Worm (Caenorhabditis elegans): Measurements from ENCODE around the gene trmt-10C.2.

The trmt-10C.2 gene

DNA sequence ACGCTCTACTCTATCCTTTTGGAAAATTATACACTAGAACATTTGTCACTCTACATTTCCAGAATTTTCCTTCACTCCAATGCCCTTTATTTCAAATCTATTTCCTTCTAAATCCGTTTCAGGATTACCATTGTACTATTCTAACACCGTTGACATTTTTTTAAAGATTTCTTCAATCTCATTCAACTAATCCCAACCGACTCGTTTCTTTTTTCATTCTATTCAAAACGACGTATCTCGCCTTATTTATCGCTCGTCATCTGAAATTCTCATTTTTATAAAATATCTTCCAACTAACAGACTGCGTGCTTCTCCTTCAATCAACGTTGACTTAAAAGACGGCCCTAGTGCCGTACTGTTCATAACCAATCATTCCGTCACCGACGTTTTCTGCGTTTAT lies 7.0 kb downstream of the trmt-10C.2 start, which contains the start of gene akap-1:
Gene akap-1 (plus strand): TSS at position 301 of the 400 bp plus-strand sequence.
- TF ChIP-seq lsy-2 (tag; optimal IDR thresholded peaks at IDR 0.05), result no peak

DNA sequence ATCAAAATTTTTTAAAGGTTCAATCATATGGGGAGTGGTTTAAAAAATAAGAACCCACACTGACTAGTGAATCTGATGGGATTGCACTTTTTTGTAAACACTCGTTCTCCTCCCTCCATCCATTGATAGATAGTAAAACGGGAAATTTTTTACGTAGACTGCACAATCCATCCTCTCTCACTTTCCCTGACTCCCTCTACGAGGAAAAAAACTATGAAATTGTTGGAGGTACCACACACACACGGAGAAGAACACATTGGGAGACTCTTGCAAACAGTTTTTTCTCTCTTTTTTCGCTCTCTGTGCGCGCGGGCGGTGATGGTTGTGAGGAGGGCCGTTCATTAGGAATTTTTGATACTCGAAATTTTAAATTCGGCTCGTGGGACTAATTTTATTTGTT lies 9.3 kb downstream of the trmt-10C.2 start:
- TF ChIP-seq mab-5 (tag; optimal IDR thresholded peaks at IDR 0.05), result no peak
- peak; percentile 8 for TF ChIP-seq nhr-129 (tag; optimal IDR thresholded peaks at IDR 0.05)
- no peak for TF ChIP-seq dmd-4 (tag; optimal IDR thresholded peaks at IDR 0.05)
- TF ChIP-seq unc-55 (GFP tag; optimal IDR thresholded peaks at IDR 0.05), result peak; percentile 65

DNA sequence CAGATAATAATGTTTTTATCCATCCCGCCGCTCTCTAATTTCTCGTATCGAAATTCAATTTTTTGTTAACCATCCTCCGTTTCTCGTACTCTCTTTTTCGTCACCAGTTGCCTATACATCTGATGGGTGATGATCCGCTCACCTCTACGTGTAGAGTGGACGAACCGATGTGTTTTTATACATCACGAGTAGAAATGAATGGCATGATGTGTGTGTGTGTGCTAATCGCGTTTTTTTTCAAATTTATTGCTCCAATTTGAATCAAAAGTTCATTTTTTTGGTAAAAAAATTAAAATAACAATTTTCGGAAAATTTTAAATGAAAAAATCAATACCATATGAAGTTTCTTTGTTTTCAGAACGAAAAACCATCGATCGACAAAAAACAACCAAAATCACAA lies 9.9 kb downstream of the trmt-10C.2 start:
- peak; percentile 19 for TF ChIP-seq nhr-129 (tag; optimal IDR thresholded peaks at IDR 0.05)
- TF ChIP-seq aly-2 (tag; optimal IDR thresholded peaks at IDR 0.05), result no peak

DNA sequence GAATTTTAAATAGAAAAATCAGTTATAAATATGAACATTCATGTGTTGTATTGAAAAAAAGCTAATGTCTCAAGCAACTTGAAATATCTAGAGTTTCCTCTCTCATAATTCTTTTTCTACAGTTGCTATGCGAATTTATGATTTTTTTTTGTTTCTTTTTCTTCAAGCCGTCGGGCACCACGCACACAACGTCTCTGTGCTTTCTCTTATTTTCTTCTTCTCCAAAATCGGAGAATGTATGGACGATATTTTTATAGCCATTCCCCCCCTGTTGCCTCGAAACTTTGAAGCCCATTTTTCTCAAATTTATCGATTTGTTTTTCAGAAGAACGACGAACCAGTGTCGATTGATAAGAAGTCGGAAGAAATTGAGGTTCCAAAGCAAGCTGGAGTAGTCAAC lies 10.7 kb downstream of the trmt-10C.2 start:
- TF ChIP-seq skn-1 (tag; optimal IDR thresholded peaks at IDR 0.05) (no peak), ceh-16 (tag; optimal IDR thresholded peaks at IDR 0.05) (no peak), nhr-237 (tag; optimal IDR thresholded peaks at IDR 0.05) (no peak), nhr-23 (tag; optimal IDR thresholded peaks at IDR 0.05) (no peak), ama-1 (optimal IDR thresholded peaks at IDR 0.05) (no peak), elt-3 (tag; optimal IDR thresholded peaks at IDR 0.05) (no peak), nhr-21 (tag; optimal IDR thresholded peaks at IDR 0.05) (no peak), nhr-11 (tag; optimal IDR thresholded peaks at IDR 0.05) (no peak), blmp-1 (tag; optimal IDR thresholded peaks at IDR 0.05; ENCODE audit: insufficient read depth) (no peak), sma-3 (GFP tag; optimal IDR thresholded peaks at IDR 0.05) (no peak), lsy-2 (tag; optimal IDR thresholded peaks at IDR 0.05) (no peak), F13H6.1 (tag; optimal IDR thresholded peaks at IDR 0.05) (no peak), ceh-82 (tag; optimal IDR thresholded peaks at IDR 0.05) (no peak), zag-1 (tag; optimal IDR thresholded peaks at IDR 0.05) (no peak), unc-39 (tag; optimal IDR thresholded peaks at IDR 0.05) (no peak), egl-27 (tag; optimal IDR thresholded peaks at IDR 0.05) (no peak), lin-39 (tag; optimal IDR thresholded peaks at IDR 0.05) (no peak), mbf-1 (tag; optimal IDR thresholded peaks at IDR 0.05) (no peak), sma-9 (GFP tag; optimal IDR thresholded peaks at IDR 0.05) (no peak), sma-9 (tag; optimal IDR thresholded peaks at IDR 0.05) (no peak), Y55F3AM.14 (GFP tag; optimal IDR thresholded peaks at IDR 0.05) (no peak)

DNA sequence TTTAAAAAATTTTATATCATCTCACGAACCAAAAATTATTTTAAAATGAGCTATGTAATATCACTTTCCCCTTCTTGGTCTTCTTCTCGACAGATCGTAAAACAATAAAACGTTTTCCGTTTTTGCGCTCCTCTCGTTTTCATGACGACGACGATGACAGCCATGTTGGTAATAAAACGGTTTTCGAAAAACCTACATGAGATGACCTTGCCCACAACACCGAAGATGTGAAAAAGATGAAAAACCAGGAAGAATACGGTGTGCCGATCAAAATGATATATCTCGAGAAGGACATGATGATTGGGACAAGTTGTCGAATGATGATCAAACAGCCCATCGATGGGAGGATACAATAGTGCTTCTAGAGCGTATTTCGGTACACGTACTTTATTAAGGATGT lies 12.6 kb downstream of the trmt-10C.2 start:
- TF ChIP-seq ceh-16 (tag; optimal IDR thresholded peaks at IDR 0.05) (peak; percentile 77), elt-3 (tag; optimal IDR thresholded peaks at IDR 0.05) (no peak), nhr-6 (tag; optimal IDR thresholded peaks at IDR 0.05) (peak; percentile 4), mdl-1 (tag; optimal IDR thresholded peaks at IDR 0.05) (no peak), dmd-4 (tag; optimal IDR thresholded peaks at IDR 0.05) (no peak), nhr-25 (tag; optimal IDR thresholded peaks at IDR 0.05) (peak; percentile 15), sma-9 (GFP tag; optimal IDR thresholded peaks at IDR 0.05) (peak; percentile 48), sma-9 (tag; optimal IDR thresholded peaks at IDR 0.05) (no peak), aly-2 (tag; optimal IDR thresholded peaks at IDR 0.05) (no peak)

DNA sequence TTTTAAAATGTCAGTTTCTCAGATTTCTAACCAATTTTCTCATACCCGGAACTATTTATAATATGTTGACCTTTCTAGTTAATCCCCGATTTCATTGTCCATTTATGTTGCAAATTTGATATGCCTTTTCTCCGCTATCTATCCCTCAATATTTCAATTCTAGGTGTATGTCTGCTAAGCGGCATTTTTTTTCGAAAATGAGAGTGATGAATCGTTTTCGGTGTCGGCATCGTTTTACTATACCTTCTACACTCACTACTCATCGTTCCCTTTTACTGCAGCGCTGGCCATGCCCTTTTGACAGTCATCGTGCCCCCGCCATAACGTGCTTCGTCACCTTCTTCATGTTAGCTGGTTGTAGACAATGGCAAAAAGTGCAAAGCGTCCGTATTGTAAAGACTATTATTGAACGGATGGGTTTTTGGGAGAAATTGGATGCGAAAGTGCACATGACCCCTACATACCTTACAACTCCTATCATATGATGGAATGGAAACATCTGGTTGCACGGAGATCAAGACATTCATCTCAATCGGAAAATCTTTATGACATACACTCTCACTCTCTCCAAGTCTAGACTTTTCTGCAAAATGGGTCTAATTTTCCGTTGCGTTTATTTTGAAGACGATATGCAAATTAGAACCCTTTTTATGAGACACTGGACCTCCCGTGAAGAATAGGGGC lies 13.2 kb downstream of the trmt-10C.2 start:
- no peak for TF ChIP-seq F13H6.1 (tag; optimal IDR thresholded peaks at IDR 0.05)
- no peak for TF ChIP-seq elt-1 (tag; optimal IDR thresholded peaks at IDR 0.05)
- TF ChIP-seq egl-27 (tag; optimal IDR thresholded peaks at IDR 0.05), result peak; percentile 27
- TF ChIP-seq unc-62 (GFP tag; optimal IDR thresholded peaks at IDR 0.05), result no peak
- TF ChIP-seq lin-39 (tag; optimal IDR thresholded peaks at IDR 0.05), result no peak
- no peak for TF ChIP-seq ceh-16 (tag; optimal IDR thresholded peaks at IDR 0.05)
- no peak for TF ChIP-seq gmeb-1 (tag; optimal IDR thresholded peaks at IDR 0.05)
- peak; percentile 86 for TF ChIP-seq blmp-1 (tag; optimal IDR thresholded peaks at IDR 0.05; ENCODE audit: insufficient read depth)
- TF ChIP-seq lsy-2 (tag; optimal IDR thresholded peaks at IDR 0.05), result peak in 1 of 2 experiments; percentile 22
- TF ChIP-seq ztf-11 (tag; optimal IDR thresholded peaks at IDR 0.05), result no peak
- TF ChIP-seq nhr-10 (tag; optimal IDR thresholded peaks at IDR 0.05), result no peak
- TF ChIP-seq alr-1 (tag; optimal IDR thresholded peaks at IDR 0.05), result no peak
- TF ChIP-seq nhr-21 (tag; optimal IDR thresholded peaks at IDR 0.05), result peak; percentile 19
- peak; percentile 43 for TF ChIP-seq fos-1 (tag; optimal IDR thresholded peaks at IDR 0.05)
- TF ChIP-seq C34F6.9 (tag; optimal IDR thresholded peaks at IDR 0.05), result no peak
- TF ChIP-seq peb-1 (tag; optimal IDR thresholded peaks at IDR 0.05), result no peak
- TF ChIP-seq unc-55 (GFP tag; optimal IDR thresholded peaks at IDR 0.05), result no peak
- TF ChIP-seq nhr-23 (tag; optimal IDR thresholded peaks at IDR 0.05), result no peak
- TF ChIP-seq sma-9 (GFP tag; optimal IDR thresholded peaks at IDR 0.05), result peak; percentile 33
- no peak for TF ChIP-seq sma-9 (tag; optimal IDR thresholded peaks at IDR 0.05)
- peak; percentile 14 for TF ChIP-seq ama-1 (optimal IDR thresholded peaks at IDR 0.05)
- TF ChIP-seq sma-3 (GFP tag; optimal IDR thresholded peaks at IDR 0.05), result peak; percentile 2
- TF ChIP-seq sem-4 (tag; optimal IDR thresholded peaks at IDR 0.05), result no peak
- peak; percentile 76 for TF ChIP-seq nhr-129 (tag; optimal IDR thresholded peaks at IDR 0.05)
- no peak for TF ChIP-seq elt-3 (tag; optimal IDR thresholded peaks at IDR 0.05)
